Fruit fly (Drosophila melanogaster) whole organism, embryonic: Measurements from ENCODE around the gene Gfat2.
A peak's percentile ranks its signal among the peaks of the same experiment; 100 is the strongest.

Experiments
- CG11247 ChIP-seq: fragments of 200-800 bp; sonication (Bioruptor generic); IDR thresholded peaks from 2 replicates; pipeline ENCODE4 v1.3.6; 2022; ENCODE audit warnings: missing biosample characterization, missing genetic modification characterization
- CG11504 ChIP-seq: fragments of 200-800 bp; sonication (Bioruptor generic); optimal IDR thresholded peaks from 3 replicates; lab custom pipeline; 2019; ENCODE audit warnings: missing biosample characterization, mild to moderate bottlenecking, missing genetic modification characterization, moderate library complexity
- CG11560 ChIP-seq: fragments of 200-800 bp; sonication (Bioruptor generic); IDR thresholded peaks from 3 replicates; pipeline ENCODE4 v1.3.6; 2022; ENCODE audit warnings: missing biosample characterization, missing genetic modification characterization
- CG12071 ChIP-seq: fragments of 200-800 bp; sonication (Bioruptor generic); optimal IDR thresholded peaks from 3 replicates; lab custom pipeline; 2018; ENCODE audit warnings: missing biosample characterization, mild to moderate bottlenecking, missing genetic modification characterization
- CG12942 ChIP-seq: fragments of 200-800 bp; sonication (Bioruptor generic); optimal IDR thresholded peaks from 3 replicates; lab custom pipeline; 2016; ENCODE audit warnings: missing biosample characterization, missing genetic modification characterization
- CG18476 ChIP-seq: fragments of 200-800 bp; sonication (Bioruptor generic); optimal IDR thresholded peaks from 2 replicates; lab custom pipeline; 2016; ENCODE audit warnings: missing biosample characterization, mild to moderate bottlenecking, missing genetic modification characterization
- CG2875 ChIP-seq: fragments of 200-800 bp; sonication (Bioruptor generic); optimal IDR thresholded peaks from 2 replicates; lab custom pipeline; 2017; ENCODE audit warnings: missing biosample characterization, mild to moderate bottlenecking, missing genetic modification characterization, missing genetic modification reagents
- CG32532 ChIP-seq: fragments of 200-800 bp; sonication (Bioruptor generic); IDR thresholded peaks from 2 replicates; pipeline ENCODE4 v1.3.6; 2022; ENCODE audit warnings: missing biosample characterization, missing genetic modification characterization
- CG3281 ChIP-seq: fragments of 200-800 bp; sonication (Bioruptor generic); optimal IDR thresholded peaks from 3 replicates; lab custom pipeline; 2017; ENCODE audit warnings: missing biosample characterization, mild to moderate bottlenecking, missing genetic modification characterization
- CG3407 ChIP-seq: fragments of 200-800 bp; sonication (Bioruptor generic); optimal IDR thresholded peaks from 2 replicates; lab custom pipeline; 2018; ENCODE audit warnings: missing biosample characterization, mild to moderate bottlenecking, missing genetic modification characterization
- Ets65A ChIP-seq: fragments of 200-800 bp; sonication (Bioruptor generic); peaks from one replicate; lab custom pipeline; 2016; ENCODE audit warnings: missing biosample characterization, missing genetic modification characterization
- Fer3 ChIP-seq: fragments of 200-800 bp; sonication (Bioruptor generic); optimal IDR thresholded peaks from 2 replicates; lab custom pipeline; 2018; ENCODE audit warnings: missing biosample characterization, mild to moderate bottlenecking, missing genetic modification characterization, moderate library complexity
- HLHmδ ChIP-seq: fragments of 200-800 bp; sonication (Bioruptor generic); optimal IDR thresholded peaks from 2 replicates; lab custom pipeline; 2018; ENCODE audit warnings: missing biosample characterization, mild to moderate bottlenecking, missing genetic modification characterization, moderate library complexity
- Hr51 ChIP-seq, 2 experiments: fragments of 200-800 bp; sonication (Bioruptor generic); optimal IDR thresholded peaks; 2 replicates in 1 of 2; 3 replicates in 1 of 2; lab custom pipeline; 2016 to 2018; ENCODE audit warnings: missing biosample characterization in 2 of 2, missing genetic modification characterization in 2 of 2, mild to moderate bottlenecking in 1 of 2, moderate library complexity in 1 of 2
- Lhr ChIP-seq: fragments of 200-800 bp; sonication (Bioruptor generic); optimal IDR thresholded peaks from 3 replicates; lab custom pipeline; 2017; ENCODE audit warnings: mild to moderate bottlenecking, missing biosample characterization, missing genetic modification reagents, missing genetic modification characterization
- Mad ChIP-seq: fragments of 200-800 bp; sonication (Bioruptor generic); optimal IDR thresholded peaks from 2 replicates; lab custom pipeline; 2016; ENCODE audit warnings: missing biosample characterization, missing genetic modification characterization
- Mrtf ChIP-seq: fragments of 200-800 bp; sonication (Bioruptor generic); IDR thresholded peaks from 3 replicates; pipeline ENCODE4 v1.3.6; 2022; ENCODE audit warnings: missing biosample characterization, missing genetic modification characterization
- NfI ChIP-seq: fragments of 200-800 bp; sonication (Bioruptor generic); optimal IDR thresholded peaks from 3 replicates; lab custom pipeline; 2018; ENCODE audit warnings: missing biosample characterization, mild to moderate bottlenecking, missing genetic modification characterization, moderate library complexity
- Rfx ChIP-seq: fragments of 200-800 bp; sonication (Bioruptor generic); IDR thresholded peaks from 2 replicates; pipeline ENCODE4 v1.3.6; 2022; ENCODE audit warnings: missing biosample characterization, missing genetic modification characterization
- ara ChIP-seq: fragments of 200-800 bp; sonication (Bioruptor generic); IDR thresholded peaks from 2 replicates; pipeline ENCODE4 v1.3.6; 2022; ENCODE audit warnings: missing biosample characterization, missing genetic modification characterization
- bbx ChIP-seq: fragments of 200-800 bp; sonication (Bioruptor generic); IDR thresholded peaks from 2 replicates; pipeline ENCODE4 v1.3.6; 2022; ENCODE audit warnings: missing biosample characterization, missing genetic modification characterization; ENCODE audit not compliant: partially characterized antibody
- cad ChIP-seq: fragments of >200 bp; optimal IDR thresholded peaks from 2 replicates; lab custom pipeline; 2017; ENCODE audit warnings: missing biosample characterization, missing genetic modification characterization
- chif ChIP-seq, 2 experiments: fragments of 200-800 bp; sonication (Bioruptor generic); optimal IDR thresholded peaks; 3 replicates each; lab custom pipeline; 2016; ENCODE audit warnings: missing biosample characterization in 2 of 2, missing genetic modification characterization in 2 of 2
- crc ChIP-seq: fragments of 200-800 bp; sonication (Bioruptor generic); optimal IDR thresholded peaks from 2 replicates; lab custom pipeline; 2016; ENCODE audit warnings: missing biosample characterization, missing genetic modification characterization
- cwo ChIP-seq: fragments of 200-800 bp; sonication (Bioruptor generic); optimal IDR thresholded peaks from 3 replicates; lab custom pipeline; 2017; ENCODE audit warnings: missing biosample characterization, missing genetic modification characterization, mild to moderate bottlenecking, moderate library complexity, missing genetic modification reagents
- dimm ChIP-seq: fragments of 200-800 bp; sonication (Bioruptor generic); IDR thresholded peaks from 2 replicates; pipeline ENCODE4 v1.3.6; 2022; ENCODE audit warnings: missing biosample characterization, missing genetic modification characterization
- dmrt99B ChIP-seq: fragments of 200-800 bp; sonication (Bioruptor generic); optimal IDR thresholded peaks from 2 replicates; lab custom pipeline; 2018; ENCODE audit warnings: missing biosample characterization, mild to moderate bottlenecking, missing genetic modification characterization, moderate library complexity
- exex ChIP-seq: fragments of 200-800 bp; sonication (Bioruptor generic); optimal IDR thresholded peaks from 4 replicates; lab custom pipeline; 2018; ENCODE audit warnings: missing biosample characterization, mild to moderate bottlenecking, missing genetic modification characterization, moderate library complexity
- fu2 ChIP-seq: fragments of 200-800 bp; sonication (Bioruptor generic); optimal IDR thresholded peaks from 2 replicates; lab custom pipeline; 2016; ENCODE audit warnings: missing biosample characterization, missing genetic modification characterization
- ken ChIP-seq: fragments of 200-800 bp; sonication (Bioruptor generic); IDR thresholded peaks from 3 replicates; pipeline ENCODE4 v1.3.6; 2022; ENCODE audit warnings: missing biosample characterization, missing genetic modification characterization
- lab ChIP-seq: fragments of 200-800 bp; sonication (Bioruptor generic); optimal IDR thresholded peaks from 3 replicates; lab custom pipeline; 2017; ENCODE audit warnings: missing biosample characterization, missing genetic modification characterization, mild to moderate bottlenecking, moderate library complexity, missing genetic modification reagents
- lilli ChIP-seq: fragments of 200-800 bp; sonication (Bioruptor generic); optimal IDR thresholded peaks from 3 replicates; lab custom pipeline; 2016; ENCODE audit warnings: missing biosample characterization, missing genetic modification characterization
- maf-S ChIP-seq: fragments of 200-800 bp; sonication (Bioruptor generic); optimal IDR thresholded peaks from 2 replicates; lab custom pipeline; 2016; ENCODE audit warnings: missing biosample characterization, missing genetic modification characterization
- nmo ChIP-seq: fragments of 200-800 bp; sonication (Bioruptor generic); optimal IDR thresholded peaks from 2 replicates; lab custom pipeline; 2018; ENCODE audit warnings: missing biosample characterization, mild to moderate bottlenecking, missing genetic modification characterization, moderate library complexity
- odd ChIP-seq: fragments of 200-800 bp; sonication (Bioruptor generic); optimal IDR thresholded peaks from 2 replicates; lab custom pipeline; 2017; ENCODE audit warnings: missing biosample characterization, mild to moderate bottlenecking, missing genetic modification characterization
- org-1 ChIP-seq: fragments of 200-800 bp; sonication (Bioruptor generic); optimal IDR thresholded peaks from 2 replicates; lab custom pipeline; 2017; ENCODE audit warnings: missing biosample characterization, missing genetic modification characterization
- pita ChIP-seq: fragments of 200-800 bp; sonication (Bioruptor generic); optimal IDR thresholded peaks from 2 replicates; lab custom pipeline; 2017; ENCODE audit warnings: missing biosample characterization, mild to moderate bottlenecking, missing genetic modification characterization
- run ChIP-seq: fragments of 200-800 bp; sonication (Bioruptor generic); optimal IDR thresholded peaks from 3 replicates; lab custom pipeline; 2018; ENCODE audit warnings: missing biosample characterization, mild to moderate bottlenecking, missing genetic modification characterization
- tgo ChIP-seq: fragments of 200-800 bp; sonication (Bioruptor generic); IDR thresholded peaks from 3 replicates; pipeline ENCODE4 v1.3.6; 2022; ENCODE audit warnings: missing biosample characterization, missing genetic modification characterization
- twi ChIP-seq: fragments of 200-800 bp; optimal IDR thresholded peaks from 2 replicates; lab custom pipeline; 2019; ENCODE audit warnings: missing biosample characterization, mild to moderate bottlenecking, missing genetic modification characterization, moderate library complexity

Gene Gfat2

dm6 chr3R:28297513-28297912 is 42.1 kb downstream of the Gfat2 start (continued):
- TF ChIP-seq Fer3 (peak; percentile 15), CG32532 (GFP tag; lab: Robert Waterston, UW) (peak; percentile 52; the same call in 1 of the 2 replicates), lab (GFP tag; lab: Kevin White, UChicago) (peak; percentile 72), Lhr (GFP tag; lab: Kevin White, UChicago) (no peak), Ets65A (GFP tag; lab: Kevin White, UChicago) (peak; percentile 77), NfI (GFP tag; lab: Kevin White, UChicago) (peak; percentile 6), CG3281 (GFP tag; lab: Kevin White, UChicago) (peak; percentile 25), Hr51 (GFP tag; optimal IDR thresholded peaks at IDR 0.05; lab: Kevin White, UChicago) (peak in 1 of 2 experiments; percentile 37), fu2 (no peak), cwo (GFP tag; lab: Kevin White, UChicago) (peak; percentile 44), Mrtf (GFP tag; lab: Robert Waterston, UW) (0 out of 3 replicates have a peak, but pooled peaks have one; percentile 40), tgo (GFP tag; lab: Robert Waterston, UW) (peak; percentile 34; the same call in 1 of the 3 replicates), org-1 (peak; percentile 24), nmo (GFP tag; lab: Kevin White, UChicago) (no peak), CG11560 (tag; lab: Robert Waterston, UW) (no peak), CG11247 (GFP tag; lab: Robert Waterston, UW) (0 out of 2 replicates have a peak, but pooled peaks have one; percentile 23), dmrt99B (tag; lab: Kevin White, UChicago) (peak; percentile 39)
- TF ChIP-seq, all 482 proteins: peak for 57

dm6 chr3R:28293748-28294147 is 45.8 kb downstream of the Gfat2 start, which contains the start of gene UQCR-14L:
Gene UQCR-14L, plus strand, starts transcription at chr3R:28294048.
- TF ChIP-seq CG18476 (GFP tag; lab: Kevin White, UChicago) = no peak
- TF ChIP-seq ken = no peak
- no peak for TF ChIP-seq pita
- no peak for TF ChIP-seq lilli (GFP tag; lab: Kevin White, UChicago)
- no peak for TF ChIP-seq Mrtf (GFP tag; lab: Robert Waterston, UW)
- TF ChIP-seq chif (GFP tag; optimal IDR thresholded peaks at IDR 0.05; lab: Kevin White, UChicago) = no peak

- no peak for TF ChIP-seq Mad (GFP tag; lab: Kevin White, UChicago)
- no peak for TF ChIP-seq CG3407 (GFP tag; lab: Kevin White, UChicago)
- no peak for TF ChIP-seq CG11504 (tag; lab: Kevin White, UChicago)
- TF ChIP-seq CG2875 (GFP tag; lab: Kevin White, UChicago) = no peak
- no peak for TF ChIP-seq exex
- TF ChIP-seq HLHmδ = no peak
- no peak for TF ChIP-seq tgo (GFP tag; lab: Robert Waterston, UW)
- no peak for TF ChIP-seq ara (GFP tag; lab: Robert Waterston, UW)
Measured at dm6 chr3R:28292498-28292897, 47.1 kb downstream of the Gfat2 start, which contains the start of gene Mst98Cb. Gene Mst98Cb, plus strand, starts transcription at chr3R:28292798.

- TF ChIP-seq CG12071 (GFP tag; lab: Kevin White, UChicago) (no peak), dimm (GFP tag; lab: Robert Waterston, UW) (no peak), odd (GFP tag; lab: Kevin White, UChicago) (no peak), Rfx (GFP tag; lab: Robert Waterston, UW) (no peak), CG12942 (no peak), bbx (no peak), run (tag; lab: Kevin White, UChicago) (no peak), twi (tag; lab: Kevin White, UChicago) (no peak), cad (GFP tag; lab: Kevin White, UChicago) (no peak), maf-S (GFP tag; lab: Kevin White, UChicago) (no peak), crc (GFP tag; lab: Kevin White, UChicago) (no peak)
Measured at dm6 chr3R:28291038-28291437, 48.5 kb downstream of the Gfat2 start, which contains the start of gene Mst98Ca. Gene Mst98Ca, plus strand, starts transcription at chr3R:28291338.
